Fruit fly (Drosophila melanogaster) whole organism, embryonic: ENCODE data around the gene Dlip2.
A peak's percentile ranks its signal among the peaks of the same experiment; 100 is the strongest.

ENCODE experiments used
- Atf3 ChIP-seq: fragments of 200-800 bp; sonication (Bioruptor generic); optimal IDR thresholded peaks from 3 replicates; lab custom pipeline; 2016; ENCODE audit warnings: missing biosample characterization, missing genetic modification characterization
- CG10565 ChIP-seq: fragments of 200-800 bp; sonication (Bioruptor generic); optimal IDR thresholded peaks from 3 replicates; lab custom pipeline; 2016; ENCODE audit warnings: missing biosample characterization, mild to moderate bottlenecking, missing genetic modification characterization
- CG12155 ChIP-seq: fragments of 200-800 bp; sonication (Bioruptor generic); optimal IDR thresholded peaks from 3 replicates; lab custom pipeline; 2016; ENCODE audit warnings: missing biosample characterization, missing genetic modification characterization
- CG1233 ChIP-seq: fragments of 200-800 bp; sonication (Bioruptor generic); optimal IDR thresholded peaks from 4 replicates; lab custom pipeline; 2018; ENCODE audit warnings: missing biosample characterization, mild to moderate bottlenecking, missing genetic modification characterization
- CG12391 ChIP-seq: fragments of 200-800 bp; sonication (Bioruptor generic); optimal IDR thresholded peaks from 3 replicates; lab custom pipeline; 2018; ENCODE audit warnings: missing biosample characterization, mild to moderate bottlenecking, missing genetic modification characterization, moderate library complexity
- CG12769 ChIP-seq: fragments of 200-800 bp; sonication (Bioruptor generic); optimal IDR thresholded peaks from 2 replicates; lab custom pipeline; 2019; ENCODE audit warnings: missing biosample characterization, mild to moderate bottlenecking, missing genetic modification characterization, moderate library complexity
- CG13894 ChIP-seq: fragments of 200-800 bp; sonication (Bioruptor generic); optimal IDR thresholded peaks from 3 replicates; lab custom pipeline; 2018; ENCODE audit warnings: missing biosample characterization, mild to moderate bottlenecking, missing genetic modification characterization, moderate library complexity
- CG1529 ChIP-seq: fragments of 200-800 bp; sonication (Bioruptor generic); optimal IDR thresholded peaks from 3 replicates; lab custom pipeline; 2018; ENCODE audit warnings: missing biosample characterization, missing genetic modification characterization
- CG15479 ChIP-seq: fragments of 200-800 bp; sonication (Bioruptor generic); optimal IDR thresholded peaks from 3 replicates; lab custom pipeline; 2019; ENCODE audit warnings: missing biosample characterization, mild to moderate bottlenecking, missing genetic modification characterization, moderate library complexity
- CG18011 ChIP-seq: fragments of 200-800 bp; sonication (Bioruptor generic); optimal IDR thresholded peaks from 2 replicates; lab custom pipeline; 2017; ENCODE audit warnings: missing biosample characterization, missing genetic modification characterization, mild to moderate bottlenecking, moderate library complexity, missing genotype
- CG18764 ChIP-seq: fragments of 200-800 bp; sonication (Bioruptor generic); optimal IDR thresholded peaks from 3 replicates; lab custom pipeline; 2016; ENCODE audit warnings: missing biosample characterization, missing genetic modification characterization
- CG2712 ChIP-seq: fragments of 200-800 bp; optimal IDR thresholded peaks from 3 replicates; lab custom pipeline; 2019; ENCODE audit warnings: missing biosample characterization, mild to moderate bottlenecking, missing genetic modification characterization, moderate library complexity
- CG3407 ChIP-seq: fragments of 200-800 bp; sonication (Bioruptor generic); optimal IDR thresholded peaks from 2 replicates; lab custom pipeline; 2018; ENCODE audit warnings: missing biosample characterization, mild to moderate bottlenecking, missing genetic modification characterization
- CG4730 ChIP-seq: fragments of 200-800 bp; sonication (Bioruptor generic); IDR thresholded peaks from 2 replicates; pipeline ENCODE4 v1.3.6; 2022; ENCODE audit warnings: missing biosample characterization, missing genetic modification characterization
- CG6683 ChIP-seq: fragments of 200-800 bp; sonication (Bioruptor generic); optimal IDR thresholded peaks from 2 replicates; lab custom pipeline; 2017; ENCODE audit warnings: missing biosample characterization, mild to moderate bottlenecking, missing genetic modification characterization, missing genetic modification reagents
- CG6765 ChIP-seq: fragments of 200-800 bp; sonication (Bioruptor generic); optimal IDR thresholded peaks from 3 replicates; lab custom pipeline; 2017; ENCODE audit warnings: missing biosample characterization, mild to moderate bottlenecking, missing genetic modification characterization
- CG6791 ChIP-seq: fragments of 200-800 bp; sonication (Bioruptor generic); IDR thresholded peaks from 3 replicates; pipeline ENCODE4 v1.3.6; 2022; ENCODE audit warnings: missing biosample characterization, missing genetic modification characterization; ENCODE audit not compliant: partially characterized antibody
- CG7372 ChIP-seq: fragments of 200-800 bp; sonication (Bioruptor generic); IDR thresholded peaks from 2 replicates; pipeline ENCODE4 v1.3.6; 2022; ENCODE audit warnings: missing biosample characterization, missing genetic modification characterization
- CHES-1-like ChIP-seq: fragments of 200-800 bp; sonication (Bioruptor generic); optimal IDR thresholded peaks from 2 replicates; lab custom pipeline; 2016; ENCODE audit warnings: missing biosample characterization, missing genetic modification characterization
- CkIIα-i1 ChIP-seq: fragments of 200-800 bp; sonication (Bioruptor generic); IDR thresholded peaks from 2 replicates; pipeline ENCODE4 v1.3.6; 2022; ENCODE audit warnings: missing biosample characterization, missing genetic modification characterization
- Dbx ChIP-seq: fragments of 200-800 bp; sonication (Bioruptor generic); IDR thresholded peaks from 3 replicates; pipeline ENCODE4 v1.3.6; 2022; ENCODE audit warnings: missing biosample characterization, missing genetic modification characterization
- Dip2 ChIP-seq: fragments of 200-800 bp; sonication (Bioruptor generic); IDR thresholded peaks from 2 replicates; pipeline ENCODE4 v1.3.6; 2022; ENCODE audit warnings: missing biosample characterization, missing genetic modification characterization
- Dp ChIP-seq: fragments of 200-800 bp; sonication (Bioruptor generic); optimal IDR thresholded peaks from 2 replicates; lab custom pipeline; 2018; ENCODE audit warnings: missing biosample characterization, mild to moderate bottlenecking, missing genetic modification characterization, moderate library complexity
- E2f1 ChIP-seq: fragments of 200-800 bp; sonication (Bioruptor generic); IDR thresholded peaks from 2 replicates; pipeline ENCODE4 v1.3.6; 2022; ENCODE audit warnings: missing biosample characterization, missing genetic modification characterization
- Hey ChIP-seq: fragments of 200-800 bp; sonication (Bioruptor generic); optimal IDR thresholded peaks from 3 replicates; lab custom pipeline; 2018; ENCODE audit warnings: missing biosample characterization, mild to moderate bottlenecking, missing genetic modification characterization
- Hmx ChIP-seq: fragments of 200-800 bp; sonication (Bioruptor generic); optimal IDR thresholded peaks from 2 replicates; lab custom pipeline; 2016; ENCODE audit warnings: missing biosample characterization, missing genetic modification characterization
- Hsf ChIP-seq: fragments of 200-800 bp; sonication (Bioruptor generic); optimal IDR thresholded peaks from 3 replicates; lab custom pipeline; 2016; ENCODE audit warnings: missing biosample characterization, missing genetic modification characterization
- Lhr ChIP-seq: fragments of 200-800 bp; sonication (Bioruptor generic); optimal IDR thresholded peaks from 3 replicates; lab custom pipeline; 2017; ENCODE audit warnings: mild to moderate bottlenecking, missing biosample characterization, missing genetic modification reagents, missing genetic modification characterization
- MTF-1 ChIP-seq: fragments of 200-800 bp; sonication (Bioruptor generic); optimal IDR thresholded peaks from 2 replicates; lab custom pipeline; 2018; ENCODE audit warnings: missing biosample characterization, mild to moderate bottlenecking, missing genetic modification characterization, borderline replicate concordance
- NfI ChIP-seq: fragments of 200-800 bp; sonication (Bioruptor generic); optimal IDR thresholded peaks from 3 replicates; lab custom pipeline; 2018; ENCODE audit warnings: missing biosample characterization, mild to moderate bottlenecking, missing genetic modification characterization, moderate library complexity
- aop ChIP-seq: fragments of 200-800 bp; sonication (Bioruptor generic); IDR thresholded peaks from 2 replicates; pipeline ENCODE4 v1.3.6; 2022; ENCODE audit warnings: missing biosample characterization, missing genetic modification characterization
- ara ChIP-seq: fragments of 200-800 bp; sonication (Bioruptor generic); IDR thresholded peaks from 2 replicates; pipeline ENCODE4 v1.3.6; 2022; ENCODE audit warnings: missing biosample characterization, missing genetic modification characterization
- ase ChIP-seq: fragments of 200-800 bp; sonication (Bioruptor generic); IDR thresholded peaks from 3 replicates; pipeline ENCODE4 v1.3.6; 2022; ENCODE audit warnings: missing biosample characterization, missing genetic modification characterization
- br ChIP-seq: fragments of >200 bp; optimal IDR thresholded peaks from 2 replicates; lab custom pipeline; 2017
- caup ChIP-seq: fragments of 200-800 bp; sonication (Bioruptor generic); optimal IDR thresholded peaks from 3 replicates; lab custom pipeline; 2017; ENCODE audit warnings: missing biosample characterization, mild to moderate bottlenecking, missing genetic modification characterization, moderate library complexity; ENCODE audit not compliant: severe bottlenecking
- crp ChIP-seq, 2 experiments: fragments of 200-800 bp; sonication (Bioruptor generic); optimal IDR thresholded peaks; 2 replicates in 1 of 2; 3 replicates in 1 of 2; lab custom pipeline; 2017; ENCODE audit warnings: missing biosample characterization in 2 of 2, missing genetic modification characterization in 2 of 2, mild to moderate bottlenecking in 1 of 2, moderate library complexity in 1 of 2
- dmrt11E ChIP-seq: fragments of 200-800 bp; sonication (Bioruptor generic); optimal IDR thresholded peaks from 3 replicates; lab custom pipeline; 2018; ENCODE audit warnings: missing biosample characterization, mild to moderate bottlenecking, missing genetic modification characterization, moderate library complexity
- emc ChIP-seq: fragments of 200-800 bp; sonication (Bioruptor generic); optimal IDR thresholded peaks from 2 replicates; lab custom pipeline; 2016; ENCODE audit warnings: missing biosample characterization, missing genetic modification characterization
- ewg ChIP-seq: fragments of 200-800 bp; sonication (Bioruptor generic); optimal IDR thresholded peaks from 3 replicates; lab custom pipeline; 2017; ENCODE audit warnings: mild to moderate bottlenecking, missing biosample characterization, missing genetic modification reagents, missing genetic modification characterization
- grau ChIP-seq: fragments of 200-800 bp; optimal IDR thresholded peaks from 3 replicates; lab custom pipeline; 2019; ENCODE audit warnings: missing biosample characterization, mild to moderate bottlenecking, missing genetic modification characterization, moderate library complexity
- grn ChIP-seq: fragments of 200-800 bp; sonication (Bioruptor generic); optimal IDR thresholded peaks from 3 replicates; lab custom pipeline; 2017; ENCODE audit warnings: missing biosample characterization, missing genetic modification characterization
- gsb ChIP-seq: fragments of 200-800 bp; sonication (Bioruptor generic); IDR thresholded peaks from 2 replicates; pipeline ENCODE4 v1.3.6; 2022; ENCODE audit warnings: missing biosample characterization, missing genetic modification characterization
- jing ChIP-seq: fragments of 200-800 bp; sonication (Bioruptor generic); optimal IDR thresholded peaks from 2 replicates; lab custom pipeline; 2018; ENCODE audit warnings: missing biosample characterization, mild to moderate bottlenecking, missing genetic modification characterization
- kni ChIP-seq: fragments of 200-800 bp; sonication (Bioruptor generic); optimal IDR thresholded peaks from 3 replicates; lab custom pipeline; 2017; ENCODE audit warnings: mild to moderate bottlenecking, missing biosample characterization, missing genetic modification reagents, missing genetic modification characterization
- pnt ChIP-seq: fragments of 200-800 bp; sonication (Bioruptor generic); optimal IDR thresholded peaks from 3 replicates; lab custom pipeline; 2016; ENCODE audit warnings: missing biosample characterization, missing genetic modification characterization
- psq ChIP-seq: fragments of 200-800 bp; sonication (Bioruptor generic); optimal IDR thresholded peaks from 2 replicates; lab custom pipeline; 2017; ENCODE audit warnings: missing biosample characterization, missing genetic modification characterization
- run ChIP-seq: fragments of 200-800 bp; sonication (Bioruptor generic); optimal IDR thresholded peaks from 3 replicates; lab custom pipeline; 2018; ENCODE audit warnings: missing biosample characterization, mild to moderate bottlenecking, missing genetic modification characterization
- slp2 ChIP-seq: fragments of 200-800 bp; sonication (Bioruptor generic); optimal IDR thresholded peaks from 2 replicates; lab custom pipeline; 2016; ENCODE audit warnings: missing biosample characterization, missing genetic modification characterization
- sr ChIP-seq: fragments of 200-800 bp; sonication (Bioruptor generic); IDR thresholded peaks from 3 replicates; pipeline ENCODE4 v1.3.6; 2022; ENCODE audit warnings: missing biosample characterization, missing genetic modification characterization
- trh ChIP-seq: fragments of 200-800 bp; sonication (Bioruptor generic); optimal IDR thresholded peaks from 2 replicates; lab custom pipeline; 2016; ENCODE audit warnings: missing biosample characterization, missing genetic modification characterization
- unc-4 ChIP-seq: fragments of 200-800 bp; sonication (Bioruptor generic); IDR thresholded peaks from 2 replicates; pipeline ENCODE4 v1.3.6; 2022; ENCODE audit warnings: missing biosample characterization, missing genetic modification characterization; ENCODE audit not compliant: partially characterized antibody

Gene Dlip2

DNA sequence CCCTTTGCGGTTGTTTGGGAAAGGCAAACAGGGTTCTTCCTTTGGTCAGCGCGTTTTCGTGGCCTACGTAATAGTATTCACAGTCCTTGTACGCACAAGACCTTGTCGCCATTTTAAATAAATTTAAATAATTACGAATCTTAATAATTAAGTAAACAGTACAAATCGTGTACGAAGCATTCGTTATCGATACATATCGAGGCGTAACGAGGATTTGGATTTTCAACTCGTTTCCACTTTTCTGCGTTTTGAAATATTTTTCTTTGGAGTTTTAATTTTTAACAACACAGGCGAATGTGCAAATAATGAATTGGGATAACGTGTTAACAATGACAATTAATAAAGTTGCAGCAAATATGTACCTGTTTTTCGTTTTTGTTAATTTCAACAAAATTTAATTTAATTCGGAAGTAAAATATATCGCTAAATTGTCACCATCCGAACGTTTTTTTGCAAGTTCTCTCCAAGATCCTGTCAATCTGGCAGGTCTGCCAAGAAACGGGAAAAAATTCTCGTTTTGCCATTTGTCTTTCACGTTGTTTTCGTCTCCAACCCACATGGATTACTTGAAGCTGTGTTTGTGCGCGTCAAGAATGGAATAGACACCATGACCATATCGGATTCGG is at the start of gene Dlip2, which contains the start of gene rpk (continued):
- no peak for TF ChIP-seq CkIIα-i1 (GFP tag; lab: Robert Waterston, UW)
- no peak for TF ChIP-seq Dbx (GFP tag; lab: Robert Waterston, UW)
- no peak for TF ChIP-seq CHES-1-like (GFP tag; lab: Kevin White, UChicago)
- no peak for TF ChIP-seq br (lab: Kevin White, UChicago)
- TF ChIP-seq ewg (GFP tag; lab: Kevin White, UChicago): no peak
- TF ChIP-seq kni (GFP tag; lab: Kevin White, UChicago): no peak
- no peak for TF ChIP-seq Hmx
- peak; percentile 89 for TF ChIP-seq CG6791 (GFP tag; lab: Robert Waterston, UW)
- no peak for TF ChIP-seq ara (GFP tag; lab: Robert Waterston, UW)
- no peak for TF ChIP-seq slp2 (GFP tag; lab: Kevin White, UChicago)
- no peak for TF ChIP-seq psq
- no peak for TF ChIP-seq Hsf (GFP tag; lab: Kevin White, UChicago)
- TF ChIP-seq jing (GFP tag; lab: Kevin White, UChicago): no peak
- no peak for TF ChIP-seq run (tag; lab: Kevin White, UChicago)
- no peak for TF ChIP-seq Dip2
- no peak for TF ChIP-seq CG1529
- TF ChIP-seq sr (GFP tag; lab: Robert Waterston, UW): no peak
- no peak for TF ChIP-seq MTF-1 (GFP tag; lab: Kevin White, UChicago)
- no peak for TF ChIP-seq CG13894 (tag; lab: Kevin White, UChicago)
- no peak for TF ChIP-seq CG1233
- TF ChIP-seq CG12769 (tag; lab: Kevin White, UChicago): no peak
- TF ChIP-seq CG12155 (GFP tag; lab: Kevin White, UChicago): no peak
- TF ChIP-seq unc-4 (GFP tag; lab: Robert Waterston, UW): peak; percentile 91
- peak; percentile 4 for TF ChIP-seq grau
- TF ChIP-seq CG18764: no peak
- no peak for TF ChIP-seq CG6765 (GFP tag; lab: Kevin White, UChicago)
- no peak for TF ChIP-seq Lhr (GFP tag; lab: Kevin White, UChicago)
- no peak for TF ChIP-seq CG18011
- no peak for TF ChIP-seq CG10565 (GFP tag; lab: Kevin White, UChicago)
- no peak for TF ChIP-seq CG15479 (GFP tag; lab: Kevin White, UChicago)
- no peak for TF ChIP-seq CG7372 (GFP tag; lab: Robert Waterston, UW)
- TF ChIP-seq emc: no peak
- TF ChIP-seq aop: no peak
- TF ChIP-seq Atf3: no peak
- no peak for TF ChIP-seq grn (GFP tag; lab: Kevin White, UChicago)
- TF ChIP-seq crp (GFP tag; optimal IDR thresholded peaks at IDR 0.05; lab: Kevin White, UChicago): no peak
- TF ChIP-seq gsb (GFP tag; lab: Robert Waterston, UW): no peak
- TF ChIP-seq E2f1 (GFP tag; lab: Robert Waterston, UW): no peak
- TF ChIP-seq ase (GFP tag; lab: Robert Waterston, UW): no peak
- TF ChIP-seq Dp (GFP tag; lab: Kevin White, UChicago): peak; percentile 49
- no peak for TF ChIP-seq CG12391
- TF ChIP-seq CG4730 (GFP tag; lab: Robert Waterston, UW): no peak
- TF ChIP-seq Hey (tag; lab: Kevin White, UChicago): no peak
- peak; percentile 5 for TF ChIP-seq CG2712 (tag; lab: Kevin White, UChicago)
- no peak for TF ChIP-seq NfI
- no peak for TF ChIP-seq dmrt11E (tag; lab: Kevin White, UChicago)
- TF ChIP-seq CG3407 (GFP tag; lab: Kevin White, UChicago): no peak
- no peak for TF ChIP-seq pnt (GFP tag; lab: Kevin White, UChicago)
- no peak for TF ChIP-seq trh (GFP tag; lab: Kevin White, UChicago)
- TF ChIP-seq caup (GFP tag; lab: Kevin White, UChicago): no peak
- no peak for TF ChIP-seq CG6683
